Worm (Caenorhabditis elegans) whole organism, late embryonic: ENCODE data around the gene nhr-274.

Source experiments
- C38D4.7 ChIP-seq: fragments of 200-800 bp; sonication (Bioruptor generic); optimal IDR thresholded peaks from 2 replicates; lab custom pipeline; 2018; ENCODE audit warnings: mild to moderate bottlenecking, missing genetic modification characterization, moderate library complexity, missing compliant biosample characterization
- elt-2 ChIP-seq: sonication (generic microtip); optimal IDR thresholded peaks from 2 replicates; lab custom pipeline; 2016; ENCODE audit warnings: missing genetic modification reagents, missing genetic modification characterization, missing compliant biosample characterization
- hlh-15 ChIP-seq: sonication (generic microtip); optimal IDR thresholded peaks from 2 replicates; lab custom pipeline; 2016; ENCODE audit warnings: missing genetic modification characterization, missing compliant biosample characterization
- madf-2 ChIP-seq: sonication (generic microtip); optimal IDR thresholded peaks from 2 replicates; lab custom pipeline; 2017; ENCODE audit warnings: missing genetic modification characterization, missing compliant biosample characterization
- pha-4 ChIP-seq: fragments of 150-350 bp; optimal IDR thresholded peaks from 2 replicates; lab custom pipeline; 2018; ENCODE audit warnings: missing biosample characterization, missing genetic modification reagents, missing genetic modification characterization
- unc-55 ChIP-seq: sonication (generic microtip); optimal IDR thresholded peaks from 2 replicates; lab custom pipeline; 2017; ENCODE audit warnings: missing biosample characterization, missing genetic modification reagents, missing genetic modification characterization

ce11 chrIV:1637333-1637732, 7.8 kb downstream of the nhr-274 start:
- TF ChIP-seq hlh-15 (tag; lab: Kevin White, UChicago) (no peak), pha-4 (no peak), C38D4.7 (no peak), unc-55 (GFP tag; lab: Kevin White, UChicago) (no peak), madf-2 (tag; lab: Kevin White, UChicago) (no peak), elt-2 (no peak)
